Worm (Caenorhabditis elegans): Measurements from ENCODE around the gene R10D12.10.

R10D12.10 gene

DNA sequence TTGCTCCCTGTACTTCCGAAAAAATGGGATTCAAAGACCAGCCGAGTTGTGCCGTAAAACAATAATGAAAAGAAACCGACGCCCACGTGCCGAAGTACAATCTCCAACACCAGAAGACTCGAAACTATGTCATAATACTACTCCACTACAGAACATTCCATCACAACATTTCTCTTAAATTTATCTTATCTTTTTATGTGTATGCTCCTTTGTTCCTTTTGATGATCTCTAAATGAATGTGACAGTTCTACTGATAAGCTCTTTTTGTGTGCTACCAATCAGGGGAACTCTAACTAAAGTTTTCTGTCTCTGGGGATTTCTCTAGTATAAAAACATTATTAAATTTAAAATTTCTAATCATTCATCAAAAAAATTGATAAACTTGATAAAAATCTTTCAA is 28.7 kb upstream of the R10D12.10 start:
- TF ChIP-seq mxl-1 (tag; optimal IDR thresholded peaks at IDR 0.05) (no peak), snpc-4 (GFP tag; optimal IDR thresholded peaks at IDR 0.05) (no peak), snpc-4 (tag; optimal IDR thresholded peaks at IDR 0.05) (peak in 1 of 4 experiments; percentile 3), ama-1 (optimal IDR thresholded peaks at IDR 0.05) (no peak), ama-1 (GFP tag; optimal IDR thresholded peaks at IDR 0.05) (peak in 1 of 2 experiments; percentile 24), hmg-1.2 (GFP tag; IDR thresholded peaks at IDR 0.05) (peak; percentile 13; the same call in 1 of the 2 replicates), nhr-80 (tag; optimal IDR thresholded peaks at IDR 0.05) (peak; percentile 67), nfyb-1 (GFP tag; IDR thresholded peaks at IDR 0.05) (0 out of 2 replicates have a peak, but pooled peaks have one; percentile 17), ekl-4 (GFP tag; IDR thresholded peaks at IDR 0.05) (no peak), ceh-79 (tag; optimal IDR thresholded peaks at IDR 0.05) (peak; percentile 12), Y56A3A.18 (GFP tag; IDR thresholded peaks at IDR 0.05) (0 out of 2 replicates have a peak, but pooled peaks have one; percentile 48), attf-5 (GFP tag; optimal IDR thresholded peaks at IDR 0.05) (no peak), C06A6.2 (GFP tag; conservative IDR thresholded peaks at IDR 0.05) (no peak), let-526 (GFP tag; IDR thresholded peaks at IDR 0.05) (no peak), madf-6 (GFP tag; IDR thresholded peaks at IDR 0.05) (peak; percentile 52)

DNA sequence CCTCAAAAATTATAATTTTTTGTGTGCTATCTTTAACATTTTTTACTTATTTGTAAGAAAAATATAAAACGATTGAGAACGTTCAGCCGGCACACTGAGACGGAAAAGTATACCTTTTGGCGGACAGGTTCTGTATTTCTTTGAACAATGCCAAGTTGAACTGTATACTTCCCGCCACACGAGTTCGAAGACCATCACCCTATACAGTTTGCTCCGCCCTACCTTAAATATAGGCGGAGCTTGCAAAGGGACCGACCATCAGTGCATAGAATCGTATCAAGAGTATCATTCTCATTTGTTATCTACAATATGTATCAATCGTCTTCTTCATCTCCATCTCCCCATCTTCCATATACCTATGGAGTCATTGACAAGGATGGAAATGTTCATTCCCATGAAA is 26.7 kb upstream of the R10D12.10 start, which contains the start of gene end-1:
Gene end-1 (plus strand): TSS at position 301 of the 400 bp plus-strand sequence.
- no peak for TF ChIP-seq B0261.1 (tag; optimal IDR thresholded peaks at IDR 0.05)
- TF ChIP-seq cebp-2 (GFP tag; IDR thresholded peaks at IDR 0.05): no peak
- TF ChIP-seq ceh-100 (GFP tag; IDR thresholded peaks at IDR 0.05): no peak
- no peak for TF ChIP-seq egl-18 (GFP tag; IDR thresholded peaks at IDR 0.05)
- no peak for TF ChIP-seq T07F8.4 (tag; optimal IDR thresholded peaks at IDR 0.05)
- no peak for TF ChIP-seq attf-6 (GFP tag; IDR thresholded peaks at IDR 0.05)
- no peak for TF ChIP-seq ceh-40 (GFP tag; IDR thresholded peaks at IDR 0.05)

DNA sequence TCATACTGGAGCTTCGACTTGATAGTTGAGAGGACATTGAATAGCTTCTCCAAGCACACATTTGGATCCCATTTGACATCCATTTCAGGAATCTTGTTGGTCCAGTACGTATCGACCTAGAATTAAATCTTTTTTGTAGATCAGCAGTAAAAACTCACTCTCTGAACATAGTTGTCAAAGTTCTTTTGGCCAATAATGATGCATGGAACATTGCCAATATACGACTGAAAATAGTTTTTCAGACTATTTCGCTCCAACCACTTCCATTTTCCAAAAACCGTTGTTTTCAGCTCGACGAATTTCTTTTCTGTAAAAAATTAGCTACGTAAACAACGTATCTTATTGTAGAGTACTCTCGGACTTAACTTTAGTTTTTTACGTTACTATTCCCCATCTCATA is 23.5 kb upstream of the R10D12.10 start:
- no peak for TF ChIP-seq Y79H2A.3 (GFP tag; conservative IDR thresholded peaks at IDR 0.05)
- TF ChIP-seq B0261.1 (tag; optimal IDR thresholded peaks at IDR 0.05): no peak
- TF ChIP-seq F23B12.7 (tag; optimal IDR thresholded peaks at IDR 0.05; ENCODE audit: insufficient read depth): no peak
- no peak for TF ChIP-seq repo-1 (tag; optimal IDR thresholded peaks at IDR 0.05)
- TF ChIP-seq nfya-1 (tag; optimal IDR thresholded peaks at IDR 0.05; ENCODE audit: borderline replicate concordance, insufficient read depth): no peak
- TF ChIP-seq tbp1 (GFP tag; optimal IDR thresholded peaks at IDR 0.05): no peak
- no peak for TF ChIP-seq F57C9.4 (tag; optimal IDR thresholded peaks at IDR 0.05)
- no peak for TF ChIP-seq attf-3 (GFP tag; conservative IDR thresholded peaks at IDR 0.05)
- TF ChIP-seq sea-2 (GFP tag; IDR thresholded peaks at IDR 0.05): no peak
- TF ChIP-seq egl-18 (GFP tag; IDR thresholded peaks at IDR 0.05): no peak
- TF ChIP-seq mxl-1 (tag; optimal IDR thresholded peaks at IDR 0.05): no peak
- TF ChIP-seq ceh-58 (GFP tag; IDR thresholded peaks at IDR 0.05): no peak
- no peak for TF ChIP-seq dox-1 (GFP tag; IDR thresholded peaks at IDR 0.05)
- no peak for TF ChIP-seq F52B5.7 (tag; optimal IDR thresholded peaks at IDR 0.05)
- TF ChIP-seq aptf-3 (GFP tag; IDR thresholded peaks at IDR 0.05): no peak
- TF ChIP-seq bed-1 (GFP tag; IDR thresholded peaks at IDR 0.05): no peak
- no peak for TF ChIP-seq ets-4 (GFP tag; optimal IDR thresholded peaks at IDR 0.05)
- TF ChIP-seq nhr-27 (tag; optimal IDR thresholded peaks at IDR 0.05): no peak
- TF ChIP-seq cebp-1 (GFP tag; IDR thresholded peaks at IDR 0.05): no peak
- TF ChIP-seq cebp-1 (tag; optimal IDR thresholded peaks at IDR 0.05): no peak

Data from whole organism, young adult.